Fruit fly (Drosophila melanogaster): ENCODE results near the gene kraken.

Gene kraken

DNA sequence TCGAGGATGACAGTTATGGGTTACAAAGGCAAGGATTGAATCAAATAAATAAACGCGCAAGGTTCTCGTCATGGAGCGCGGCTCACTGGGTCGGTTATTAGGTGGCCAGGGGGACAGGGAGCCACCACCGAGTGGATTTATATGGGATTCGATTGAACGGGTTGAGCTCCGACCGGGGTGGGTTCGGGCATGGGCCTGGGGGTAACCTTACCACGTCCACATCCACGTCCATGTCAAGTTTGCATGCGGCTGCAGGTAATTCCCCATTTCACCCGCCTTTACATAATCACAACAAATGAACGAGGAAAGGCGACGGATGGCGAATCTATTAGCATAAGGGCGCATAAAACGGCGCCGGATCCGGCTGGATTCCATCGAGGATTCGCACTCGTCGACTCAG lies 7.3 kb downstream of the kraken start, which contains the start of gene CG13950:
Gene CG13950 (plus strand): TSS at position 301 of the 400 bp plus-strand sequence.
- TF ChIP-seq fd85E (GFP tag; optimal IDR thresholded peaks at IDR 0.05) (no peak), esn (GFP tag; optimal IDR thresholded peaks at IDR 0.05) (no peak), CG6854 (GFP tag; optimal IDR thresholded peaks at IDR 0.05) (no peak), fd59A (GFP tag; optimal IDR thresholded peaks at IDR 0.05) (no peak), Hr39 (GFP tag; optimal IDR thresholded peaks at IDR 0.05) (no peak), CG31627 (GFP tag; optimal IDR thresholded peaks at IDR 0.05) (no peak), fkh (GFP tag; optimal IDR thresholded peaks at IDR 0.05) (no peak), vri (GFP tag; optimal IDR thresholded peaks at IDR 0.05) (no peak), Hr38 (GFP tag; optimal IDR thresholded peaks at IDR 0.05) (no peak), cyc (GFP tag; optimal IDR thresholded peaks at IDR 0.05) (no peak)

DNA sequence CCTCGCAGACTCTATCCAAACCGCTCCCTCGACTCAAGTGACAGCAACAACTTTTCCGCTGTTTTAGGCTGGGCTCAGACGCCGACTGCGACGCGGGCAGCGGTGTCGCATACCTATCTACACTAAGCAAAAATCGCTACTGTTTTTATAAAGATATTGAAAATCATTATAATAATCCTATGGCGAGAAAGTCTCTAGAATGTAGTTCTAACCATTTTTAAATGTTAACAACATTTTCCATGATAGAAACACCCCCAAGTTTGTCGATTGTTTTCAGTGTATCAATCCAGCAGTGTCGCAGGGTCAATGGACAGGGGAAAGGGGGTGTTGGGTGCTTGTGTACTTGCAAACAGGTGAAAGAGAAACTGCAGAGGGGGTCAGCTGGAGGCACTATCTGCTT lies 13.3 kb downstream of the kraken start:
- TF ChIP-seq CG16779 (tag; optimal IDR thresholded peaks at IDR 0.05), result peak; percentile 93
- peak; percentile 93 for TF ChIP-seq spab (GFP tag; optimal IDR thresholded peaks at IDR 0.05)
- peak; percentile 98 for TF ChIP-seq esn (GFP tag; optimal IDR thresholded peaks at IDR 0.05)
- peak; percentile 94 for TF ChIP-seq CG11294 (GFP tag; IDR thresholded peaks at IDR 0.05)
- peak; percentile 98 for TF ChIP-seq eg (GFP tag; IDR thresholded peaks at IDR 0.05)
- peak; percentile 99 for TF ChIP-seq CG3919 (GFP tag; optimal IDR thresholded peaks at IDR 0.05)
- peak; percentile 90 for TF ChIP-seq fd85E (GFP tag; optimal IDR thresholded peaks at IDR 0.05)
- TF ChIP-seq Eip93F (GFP tag; optimal IDR thresholded peaks at IDR 0.05), result peak; percentile 93
- TF ChIP-seq CG6792 (GFP tag; optimal IDR thresholded peaks at IDR 0.05), result peak; percentile 98
- peak; percentile 97 for TF ChIP-seq Hr39 (GFP tag; optimal IDR thresholded peaks at IDR 0.05)
- peak; percentile 95 for TF ChIP-seq Lpt (GFP tag; optimal IDR thresholded peaks at IDR 0.05)
- peak; percentile 98 for TF ChIP-seq CG8119 (GFP tag; IDR thresholded peaks at IDR 0.05)
- TF ChIP-seq Eip75B (GFP tag; optimal IDR thresholded peaks at IDR 0.05), result peak; percentile 98
- TF ChIP-seq CG7368 (GFP tag; optimal IDR thresholded peaks at IDR 0.05), result peak; percentile 94
- TF ChIP-seq Smox (GFP tag; optimal IDR thresholded peaks at IDR 0.05), result peak; percentile 96
- peak; percentile 93 for TF ChIP-seq Ets96B (tag; optimal IDR thresholded peaks at IDR 0.05)
- TF ChIP-seq CG32006 (GFP tag; optimal IDR thresholded peaks at IDR 0.05), result peak; percentile 97
- TF ChIP-seq svp (GFP tag), result peak; percentile 100
- peak; percentile 92 for TF ChIP-seq fd59A (GFP tag; optimal IDR thresholded peaks at IDR 0.05)
- peak; percentile 98 for TF ChIP-seq acj6 (GFP tag; optimal IDR thresholded peaks at IDR 0.05)
- TF ChIP-seq CG10669 (GFP tag; optimal IDR thresholded peaks at IDR 0.05), result peak; percentile 93
- peak; percentile 88 for TF ChIP-seq CG6854 (GFP tag; optimal IDR thresholded peaks at IDR 0.05)
- TF ChIP-seq Blimp-1 (GFP tag; optimal IDR thresholded peaks at IDR 0.05), result peak; percentile 90
- peak; percentile 97 for TF ChIP-seq vri (GFP tag; optimal IDR thresholded peaks at IDR 0.05)
- TF ChIP-seq ss (GFP tag; optimal IDR thresholded peaks at IDR 0.05), result peak; percentile 87 to 93
- peak; percentile 95 for TF ChIP-seq CG3032 (tag; optimal IDR thresholded peaks at IDR 0.05)
- TF ChIP-seq Sox14 (GFP tag; optimal IDR thresholded peaks at IDR 0.05), result peak; percentile 97
- peak; percentile 94 for TF ChIP-seq Gug (GFP tag; IDR thresholded peaks at IDR 0.05)
- peak; percentile 97 for TF ChIP-seq CG8319 (GFP tag; optimal IDR thresholded peaks at IDR 0.05)
- peak; percentile 97 for TF ChIP-seq achi (GFP tag; optimal IDR thresholded peaks at IDR 0.05)
- peak; percentile 97 for TF ChIP-seq CG10631 (GFP tag; optimal IDR thresholded peaks at IDR 0.05)
- peak; percentile 97 for TF ChIP-seq CG34406 (GFP tag; optimal IDR thresholded peaks at IDR 0.05)
- TF ChIP-seq CG11762 (GFP tag; optimal IDR thresholded peaks at IDR 0.05; ENCODE audit: insufficient read depth), result peak; percentile 94
- TF ChIP-seq CG6808 (GFP tag; optimal IDR thresholded peaks at IDR 0.05), result peak; percentile 92
- peak; percentile 97 for TF ChIP-seq OdsH (GFP tag; optimal IDR thresholded peaks at IDR 0.05)
- peak; percentile 97 for TF ChIP-seq cyc (GFP tag; optimal IDR thresholded peaks at IDR 0.05)
- TF ChIP-seq CG8632 (GFP tag; optimal IDR thresholded peaks at IDR 0.05), result peak; percentile 96
- TF ChIP-seq Met (GFP tag; optimal IDR thresholded peaks at IDR 0.05), result peak; percentile 98
- TF ChIP-seq topi (GFP tag; optimal IDR thresholded peaks at IDR 0.05), result peak; percentile 97
- TF ChIP-seq dac (GFP tag; optimal IDR thresholded peaks at IDR 0.05), result peak; percentile 89
- TF ChIP-seq CG1621 (tag; optimal IDR thresholded peaks at IDR 0.05), result peak; percentile 94
- peak; percentile 92 for TF ChIP-seq dsx (GFP tag; optimal IDR thresholded peaks at IDR 0.05; ENCODE audit: poor library complexity, severe bottlenecking)
- TF ChIP-seq CG9139 (GFP tag; optimal IDR thresholded peaks at IDR 0.05), result peak; percentile 88
- peak; percentile 97 for TF ChIP-seq Sox15 (GFP tag; optimal IDR thresholded peaks at IDR 0.05)
- TF ChIP-seq Eip78C (GFP tag), result peak; percentile 99
- peak; percentile 98 for TF ChIP-seq CG15336 (GFP tag; IDR thresholded peaks at IDR 0.05)

Data from whole organism, prepupa.